Fruit fly (Drosophila melanogaster): ENCODE results near the gene Fer1.

Fer1 gene

DNA sequence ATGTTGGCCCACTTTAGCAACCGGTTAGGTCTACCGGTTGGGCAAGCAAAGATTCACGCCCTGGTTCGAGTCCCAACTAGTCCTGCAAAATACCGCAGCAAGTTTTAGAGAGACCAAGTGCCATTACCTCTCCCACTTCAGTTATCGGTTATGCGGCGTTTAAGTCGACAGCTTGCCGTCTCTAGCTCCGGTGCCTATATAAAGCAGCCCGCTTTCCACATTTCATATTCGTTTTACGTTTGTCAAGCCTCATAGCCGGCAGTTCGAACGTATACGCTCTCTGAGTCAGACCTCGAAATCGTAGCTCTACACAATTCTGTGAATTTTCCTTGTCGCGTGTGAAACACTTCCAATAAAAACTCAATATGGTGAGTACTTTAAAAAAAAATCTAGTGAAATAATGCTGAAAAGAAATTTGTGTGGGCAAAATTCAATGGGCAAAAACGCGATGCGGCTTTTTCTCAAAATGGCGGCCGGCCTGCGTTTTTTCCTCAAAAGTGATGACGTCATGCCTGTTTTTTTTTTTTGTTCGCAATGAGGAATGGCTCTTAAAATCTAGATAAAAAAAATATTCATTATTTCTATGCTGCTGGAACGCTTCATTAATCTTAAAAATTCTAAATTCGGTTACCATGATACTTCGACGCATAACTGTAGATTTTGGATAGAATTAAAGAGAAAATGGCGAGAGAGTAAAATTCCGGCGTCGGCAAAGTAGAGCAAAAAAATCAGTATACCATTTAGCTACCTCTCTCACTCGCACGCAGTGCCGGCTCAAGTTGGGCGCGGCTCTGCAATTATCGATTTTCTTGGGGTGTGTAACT is 49.4 kb upstream of the Fer1 start, which contains the start of gene alphaTub84B (continued):
- TF ChIP-seq CG7786 (GFP tag; optimal IDR thresholded peaks at IDR 0.05) (peak; percentile 54), Aef1 (GFP tag; IDR thresholded peaks at IDR 0.05) (peak; percentile 15; the same call in 2 of the 3 replicates), CG34224 (GFP tag; IDR thresholded peaks at IDR 0.05; ENCODE audit: partially characterized antibody) (peak; percentile 38; the same call in 2 of the 3 replicates), CG15696 (tag; optimal IDR thresholded peaks at IDR 0.05) (peak; percentile 12), rib (GFP tag; IDR thresholded peaks at IDR 0.05) (peak; percentile 74), H2.0 (GFP tag; IDR thresholded peaks at IDR 0.05) (0 out of 2 replicates have a peak, but pooled peaks have one; percentile 23), CG7357 (GFP tag; IDR thresholded peaks at IDR 0.05) (no peak), crp (GFP tag; optimal IDR thresholded peaks at IDR 0.05) (no peak), CG11560 (tag; IDR thresholded peaks at IDR 0.05) (no peak; the same call in 2 of the 3 replicates), mam (GFP tag; optimal IDR thresholded peaks at IDR 0.05) (peak; percentile 53), CG4404 (GFP tag; IDR thresholded peaks at IDR 0.05) (no peak), CG8924 (tag; optimal IDR thresholded peaks at IDR 0.05) (peak; percentile 67), az2 (GFP tag; optimal IDR thresholded peaks at IDR 0.05) (peak; percentile 24), Rfx (GFP tag; IDR thresholded peaks at IDR 0.05) (peak; percentile 65), CG1529 (GFP tag; optimal IDR thresholded peaks at IDR 0.05) (peak; percentile 34), Ravus (GFP tag; IDR thresholded peaks at IDR 0.05) (no peak), trem (tag; optimal IDR thresholded peaks at IDR 0.05) (peak; percentile 64), CTCF (GFP tag; optimal IDR thresholded peaks at IDR 0.05) (peak; percentile 43), otp (GFP tag; IDR thresholded peaks at IDR 0.05) (peak; percentile 75; the same call in 2 of the 3 replicates), bowl (GFP tag; IDR thresholded peaks at IDR 0.05) (peak; percentile 74; the same call in 1 of the 2 replicates), Hey (tag; optimal IDR thresholded peaks at IDR 0.05) (peak; percentile 43), hth (optimal IDR thresholded peaks at IDR 0.05) (no peak), bsh (GFP tag; optimal IDR thresholded peaks at IDR 0.05) (peak; percentile 32 to 47), sob (GFP tag; IDR thresholded peaks at IDR 0.05) (peak; percentile 82), HLH3B (GFP tag; IDR thresholded peaks at IDR 0.05) (peak; percentile 47; the same call in 1 of the 2 replicates), CG30431 (GFP tag; optimal IDR thresholded peaks at IDR 0.05) (no peak), CG32767 (GFP tag; IDR thresholded peaks at IDR 0.05) (peak; percentile 87), usp (GFP tag; optimal IDR thresholded peaks at IDR 0.05) (no peak), Sox102F (GFP tag; optimal IDR thresholded peaks at IDR 0.05) (no peak), stwl (tag; optimal IDR thresholded peaks at IDR 0.05) (peak; percentile 47), tio (GFP tag; optimal IDR thresholded peaks at IDR 0.05) (no peak), sens (GFP tag) (peak; percentile 96), ATbp (GFP tag; optimal IDR thresholded peaks at IDR 0.05) (peak; percentile 11), lmd (GFP tag; IDR thresholded peaks at IDR 0.05) (peak; percentile 10; the same call in 1 of the 2 replicates), CG3065 (GFP tag; optimal IDR thresholded peaks at IDR 0.05) (no peak), NK7.1 (GFP tag; optimal IDR thresholded peaks at IDR 0.05) (peak; percentile 55), Atf-2 (GFP tag; optimal IDR thresholded peaks at IDR 0.05) (peak; percentile 75), CG6175 (GFP tag; IDR thresholded peaks at IDR 0.05) (0 out of 3 replicates have a peak, but pooled peaks have one; percentile 67), CG13424 (tag; optimal IDR thresholded peaks at IDR 0.05) (no peak), CG10543 (GFP tag; optimal IDR thresholded peaks at IDR 0.05) (peak; percentile 85), Nf-YC (tag; optimal IDR thresholded peaks at IDR 0.05) (peak; percentile 43), pb (GFP tag; optimal IDR thresholded peaks at IDR 0.05) (peak; percentile 79), Side (GFP tag; optimal IDR thresholded peaks at IDR 0.05) (peak; percentile 65), CG6272 (GFP tag; IDR thresholded peaks at IDR 0.05) (peak; percentile 39; the same call in 1 of the 2 replicates), CG18476 (GFP tag; optimal IDR thresholded peaks at IDR 0.05) (peak; percentile 36), ab (GFP tag; optimal IDR thresholded peaks at IDR 0.05) (no peak), CG1233 (GFP tag; optimal IDR thresholded peaks at IDR 0.05) (peak; percentile 77), sens-2 (GFP tag; IDR thresholded peaks at IDR 0.05) (0 out of 2 replicates have a peak, but pooled peaks have one; percentile 31), dati (GFP tag; IDR thresholded peaks at IDR 0.05) (peak; percentile 49), CG3995 (GFP tag; optimal IDR thresholded peaks at IDR 0.05) (no peak)

Data from whole organism, embryonic.